Fruit fly (Drosophila melanogaster): ENCODE measurements around the gene CG18477.

DNA sequence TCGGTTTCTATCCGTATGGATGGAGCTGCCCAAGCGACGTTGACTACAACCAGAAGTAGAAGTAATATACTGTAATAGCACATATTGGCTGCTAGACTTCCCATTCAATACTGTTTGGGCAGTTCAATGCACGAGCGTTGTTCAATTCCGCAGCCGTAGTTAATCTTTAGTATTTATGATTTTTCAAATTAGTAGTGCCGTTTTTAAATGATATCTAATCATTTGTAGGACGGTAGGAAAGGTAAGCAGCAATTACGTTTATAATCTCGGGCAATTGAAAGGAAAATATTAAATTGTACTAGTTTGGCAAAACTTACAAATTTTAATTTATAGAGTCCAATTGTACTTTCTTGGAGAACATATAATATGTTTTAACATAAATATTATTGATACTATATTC lies 44.6 kb upstream of the CG18477 start, which contains the start of gene CG15253:
- TF ChIP-seq Jra (GFP tag; optimal IDR thresholded peaks at IDR 0.05) (no peak), Hr83 (GFP tag; optimal IDR thresholded peaks at IDR 0.05; ENCODE audit: poor library complexity, severe bottlenecking) (no peak), rgr (GFP tag; optimal IDR thresholded peaks at IDR 0.05) (no peak), CG9705 (GFP tag; optimal IDR thresholded peaks at IDR 0.05) (no peak), psq (GFP tag; optimal IDR thresholded peaks at IDR 0.05) (no peak), Dfd (GFP tag; optimal IDR thresholded peaks at IDR 0.05) (no peak), jim (GFP tag; optimal IDR thresholded peaks at IDR 0.05) (no peak), usp (GFP tag; optimal IDR thresholded peaks at IDR 0.05) (no peak), Vsx2 (GFP tag; optimal IDR thresholded peaks at IDR 0.05; ENCODE audit: partially characterized antibody) (no peak)

Data from whole organism, wandering third instar larva.